Comparison of ENCODE assay signal across 1 worm cellular context in genomic region chrII:4571112-4571511, ce11.
TF ChIP-seq lines count a peak whose summit lies in the region.

No protein-coding gene starts in this region.

TF ChIP-seq in whole organism, L3 larva, 47 proteins besides CTCF, POLR2A, EP300 and RAD21 (continued from another document):
- TF ChIP-seq nfya-1 (tag; optimal IDR thresholded peaks at IDR 0.05; lab: Kevin White, UChicago; ENCODE audit: insufficient read depth), result peak; percentile 8
